Fruit fly (Drosophila melanogaster): ENCODE data around the gene CG9588.

The CG9588 gene

DNA sequence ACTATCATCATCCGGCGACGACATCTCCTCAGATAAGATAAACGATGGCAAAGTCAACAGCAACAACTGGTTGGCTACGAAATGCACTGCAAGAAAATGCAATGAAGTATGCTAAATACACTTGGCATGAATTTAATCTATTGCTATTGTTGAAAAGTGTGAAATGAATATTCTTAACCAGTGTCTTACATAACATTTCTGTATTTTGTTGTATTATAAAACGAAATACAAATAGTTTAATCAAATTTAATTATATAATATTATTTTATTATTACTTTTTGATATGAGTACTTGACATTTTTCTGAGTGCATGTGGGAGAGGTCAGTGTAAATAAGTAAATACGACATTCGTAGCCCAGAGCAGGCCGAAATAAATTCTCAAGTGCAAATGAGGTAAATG is 37.1 kb upstream of the CG9588 start:
- TF ChIP-seq EcR (GFP tag; optimal IDR thresholded peaks at IDR 0.05): no peak
- no peak for TF ChIP-seq CG8478 (optimal IDR thresholded peaks at IDR 0.05)
- TF ChIP-seq Dll (optimal IDR thresholded peaks at IDR 0.05): no peak
- no peak for TF ChIP-seq psq (optimal IDR thresholded peaks at IDR 0.05)
- no peak for TF ChIP-seq usp (GFP tag; optimal IDR thresholded peaks at IDR 0.05)

DNA sequence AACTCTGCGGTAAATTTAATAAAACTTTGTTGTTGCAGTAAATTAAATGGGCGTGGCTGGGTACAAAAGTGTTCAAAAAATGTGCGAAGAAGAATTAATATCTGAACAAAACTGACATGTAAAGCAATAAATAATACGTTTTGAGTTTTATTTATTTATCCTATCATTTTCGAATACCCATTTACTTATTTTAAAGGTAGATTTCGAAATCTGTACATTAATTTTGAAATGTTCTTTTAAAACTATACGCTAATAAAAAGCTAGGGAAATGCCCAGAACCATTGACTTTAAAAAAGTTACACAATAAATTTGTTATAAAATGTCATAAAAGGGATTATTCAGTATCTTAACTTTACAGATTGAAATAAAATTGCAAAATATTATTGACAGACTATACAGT is 35.3 kb upstream of the CG9588 start, which contains the start of the genes primo-1 and primo-2:
Gene primo-1, minus strand, starts transcription at position 101 of the 400 bp plus-strand sequence.
Gene primo-2, minus strand, starts transcription at position 101 of the 400 bp plus-strand sequence.
- TF ChIP-seq psq (optimal IDR thresholded peaks at IDR 0.05): no peak

DNA sequence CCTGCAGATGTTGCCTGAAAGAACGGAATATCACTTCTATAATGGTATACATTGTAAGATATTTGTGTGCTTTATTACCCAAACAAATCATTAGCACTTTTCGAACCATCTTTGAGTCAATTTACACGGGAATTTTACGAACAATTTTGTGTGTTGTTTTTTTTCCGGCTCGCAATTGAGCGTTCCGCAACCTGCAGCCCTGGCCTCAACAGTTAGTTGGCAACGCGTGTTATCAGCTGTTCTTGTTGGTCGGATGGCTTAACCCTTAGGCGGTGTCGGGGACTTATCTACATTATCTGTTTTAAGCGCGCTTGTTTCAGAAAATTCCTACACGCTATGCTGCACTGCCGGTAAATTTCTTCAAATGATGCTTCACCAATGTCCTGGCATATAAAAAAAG is 34.2 kb upstream of the CG9588 start:
- no peak for TF ChIP-seq CG8478 (optimal IDR thresholded peaks at IDR 0.05)
- no peak for TF ChIP-seq Dll (optimal IDR thresholded peaks at IDR 0.05)
- TF ChIP-seq usp (GFP tag; optimal IDR thresholded peaks at IDR 0.05): no peak
- TF ChIP-seq pan (optimal IDR thresholded peaks at IDR 0.05): no peak
- no peak for TF ChIP-seq EcR (GFP tag; optimal IDR thresholded peaks at IDR 0.05)
- TF ChIP-seq psq (optimal IDR thresholded peaks at IDR 0.05): no peak

DNA sequence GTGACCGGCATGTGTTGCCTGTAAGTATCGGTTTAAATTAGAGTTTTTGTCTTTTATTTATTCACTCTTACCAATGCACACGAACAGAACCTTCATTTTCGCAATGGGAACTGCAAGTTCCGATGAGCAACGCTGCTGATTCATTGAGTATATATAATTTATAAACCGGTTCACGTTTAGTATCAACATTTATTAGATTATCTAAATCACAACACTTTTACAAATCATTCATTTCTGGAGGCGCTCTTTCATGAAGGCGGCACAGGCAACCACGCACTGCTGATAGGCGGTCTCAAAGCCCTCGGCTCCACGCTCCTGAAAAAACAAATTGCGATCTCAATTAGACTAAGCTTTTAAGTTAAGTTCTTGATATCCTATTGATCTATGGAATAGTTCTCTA is 33.4 kb upstream of the CG9588 start, which contains the start of gene Argp:
Gene Argp, minus strand, starts transcription at position 101 of the 400 bp plus-strand sequence.
- TF ChIP-seq psq (optimal IDR thresholded peaks at IDR 0.05): no peak

DNA sequence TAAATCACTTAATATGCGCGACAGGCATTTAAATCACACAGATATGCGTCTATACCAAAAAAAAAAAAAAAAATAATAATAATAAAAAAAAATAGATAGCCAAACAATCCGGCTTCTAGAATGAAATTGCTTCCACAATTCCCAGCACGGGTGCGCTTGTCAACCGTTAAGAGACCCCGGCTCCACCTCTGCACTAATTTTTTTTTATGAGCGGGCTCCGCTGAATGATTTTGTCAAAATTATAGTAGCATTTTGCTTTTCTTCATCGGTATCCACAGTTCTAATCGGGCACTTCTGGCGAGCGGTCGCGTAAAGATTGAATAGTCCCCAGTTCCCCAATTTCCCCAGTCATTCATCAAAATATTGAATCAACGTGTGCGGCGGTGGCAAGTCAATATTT is 30.0 kb upstream of the CG9588 start, which contains the start of gene Adgf-C:
Gene Adgf-C, plus strand, starts transcription at position 301 of the 400 bp plus-strand sequence.
- TF ChIP-seq CG8478 (optimal IDR thresholded peaks at IDR 0.05): no peak
- no peak for TF ChIP-seq EcR (GFP tag; optimal IDR thresholded peaks at IDR 0.05)
- TF ChIP-seq psq (optimal IDR thresholded peaks at IDR 0.05): no peak
- TF ChIP-seq pan (optimal IDR thresholded peaks at IDR 0.05): no peak
- TF ChIP-seq usp (GFP tag; optimal IDR thresholded peaks at IDR 0.05): no peak
- no peak for TF ChIP-seq Dll (optimal IDR thresholded peaks at IDR 0.05)

DNA sequence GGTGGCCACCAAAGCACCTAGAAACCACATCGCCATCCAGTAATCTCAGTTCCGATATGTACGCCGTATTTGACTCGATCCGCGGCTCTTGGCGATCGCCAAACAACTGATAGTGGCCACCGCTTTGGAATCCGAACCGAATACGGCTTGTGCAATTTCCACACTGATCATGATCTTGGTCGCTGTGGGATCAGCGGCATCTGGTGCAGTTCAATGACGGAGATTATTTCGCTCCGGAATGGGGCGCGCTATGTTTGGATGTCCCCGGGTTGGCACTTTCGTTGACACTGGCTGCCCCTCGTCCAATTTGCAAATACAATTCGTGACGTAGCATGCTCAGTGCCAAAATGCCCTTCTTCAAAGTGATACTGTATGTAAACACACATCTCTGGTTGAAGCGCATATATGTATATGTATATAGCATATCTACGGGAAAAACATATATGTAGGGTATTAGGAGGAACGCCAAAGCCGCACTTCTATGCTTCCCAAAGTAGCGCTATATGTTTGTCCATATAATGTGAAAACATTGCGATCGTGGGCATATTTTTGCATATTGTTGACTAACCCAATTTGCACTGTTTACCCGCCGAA is 28.9 kb upstream of the CG9588 start, which contains the start of gene Adgf-D:
Gene Adgf-D, minus strand, starts transcription at position 111 of the 594 bp plus-strand sequence.
- TF ChIP-seq pan (optimal IDR thresholded peaks at IDR 0.05) (no peak), CG8478 (optimal IDR thresholded peaks at IDR 0.05) (no peak)

DNA sequence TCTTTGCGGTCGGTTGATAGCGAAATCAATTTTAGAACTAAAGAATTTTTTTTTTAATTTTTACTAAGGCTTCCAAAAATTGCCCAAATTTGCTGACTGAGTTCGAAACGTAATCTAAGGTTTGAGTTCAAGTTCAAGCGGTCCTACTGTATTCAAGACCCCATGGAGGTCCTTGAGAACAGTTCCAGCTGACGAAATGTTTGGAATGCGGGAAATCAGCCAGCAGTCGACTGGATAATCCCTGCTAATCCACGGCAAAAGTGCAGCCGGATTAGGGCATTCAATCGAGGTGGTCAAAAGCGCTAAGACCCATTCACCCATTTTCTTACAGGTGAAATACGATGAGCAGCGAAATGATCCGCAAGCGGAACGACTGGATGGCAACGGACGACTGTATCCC is 24.3 kb upstream of the CG9588 start, which contains the start of gene f-cup:
Gene f-cup, minus strand, starts transcription at position 101 of the 400 bp plus-strand sequence.
- TF ChIP-seq CG8478 (optimal IDR thresholded peaks at IDR 0.05) (no peak), Dll (optimal IDR thresholded peaks at IDR 0.05) (no peak), psq (optimal IDR thresholded peaks at IDR 0.05) (no peak)

DNA sequence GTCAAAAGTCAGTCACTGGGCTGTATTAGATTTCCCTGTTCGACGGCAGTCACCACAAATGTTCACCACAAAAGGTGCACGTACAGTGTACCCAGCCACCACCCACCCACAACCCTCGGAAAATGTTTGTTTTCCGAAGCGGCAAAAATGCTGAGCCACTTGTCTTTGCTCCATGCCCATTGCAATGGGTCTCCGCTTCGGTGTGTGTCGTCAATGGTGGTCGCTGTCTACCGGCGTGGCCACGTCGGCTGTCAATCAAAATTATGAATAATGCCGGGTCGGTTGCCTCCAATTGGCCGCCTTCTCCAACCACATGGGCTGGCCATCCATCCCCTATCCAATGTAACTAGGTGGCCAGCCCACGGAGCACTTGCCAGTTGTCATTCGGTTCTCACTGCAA is 23.7 kb upstream of the CG9588 start, which contains the start of gene ninaB:
Gene ninaB, plus strand, starts transcription at position 374 of the 400 bp plus-strand sequence.
- no peak for TF ChIP-seq psq (optimal IDR thresholded peaks at IDR 0.05)

DNA sequence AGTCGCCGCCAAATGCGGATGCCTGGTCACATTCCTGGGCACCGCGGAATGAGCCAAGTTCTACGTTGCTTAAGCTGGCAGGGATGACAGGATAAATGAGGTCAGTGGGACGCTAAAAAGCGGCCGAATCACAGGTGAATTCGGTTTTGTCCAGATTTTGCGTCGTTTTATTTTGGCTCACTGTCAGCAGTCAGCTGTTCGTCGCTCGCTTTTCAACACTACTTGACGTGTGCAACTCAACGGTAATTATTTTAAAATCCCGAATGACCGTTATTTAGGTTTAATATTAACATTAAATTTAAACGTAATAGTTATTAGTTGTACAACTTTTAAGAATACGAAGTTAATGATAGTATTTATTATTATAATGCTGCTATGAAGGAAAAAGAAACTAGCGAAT is 22.9 kb upstream of the CG9588 start:
- TF ChIP-seq EcR (GFP tag; optimal IDR thresholded peaks at IDR 0.05): no peak
- no peak for TF ChIP-seq CG8478 (optimal IDR thresholded peaks at IDR 0.05)
- TF ChIP-seq psq (optimal IDR thresholded peaks at IDR 0.05): no peak
- no peak for TF ChIP-seq usp (GFP tag; optimal IDR thresholded peaks at IDR 0.05)
- TF ChIP-seq Dll (optimal IDR thresholded peaks at IDR 0.05): no peak
- TF ChIP-seq pan (optimal IDR thresholded peaks at IDR 0.05): no peak

DNA sequence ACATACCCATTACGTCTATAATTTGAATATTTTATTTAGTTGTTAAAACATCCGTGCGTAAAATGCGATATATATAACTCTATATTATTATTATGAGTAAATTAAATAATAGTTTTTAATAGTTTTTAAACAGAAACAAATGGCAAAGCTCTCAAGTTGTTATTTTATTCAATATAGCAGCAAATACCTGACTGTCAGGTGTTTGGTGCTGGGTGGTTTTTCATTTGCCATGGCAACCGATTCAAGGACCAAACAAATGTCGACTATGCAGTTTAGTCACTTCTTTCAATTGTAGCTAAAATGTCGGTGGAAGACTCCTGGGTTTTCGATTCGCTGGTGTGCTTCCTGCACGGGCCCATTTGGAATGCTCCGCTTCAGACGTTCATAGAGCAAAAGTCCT is 17.3 kb upstream of the CG9588 start, which contains the start of gene CG14367:
Gene CG14367, plus strand, starts transcription at position 301 of the 400 bp plus-strand sequence.
- TF ChIP-seq Dll (optimal IDR thresholded peaks at IDR 0.05) (no peak), EcR (GFP tag; optimal IDR thresholded peaks at IDR 0.05) (no peak), psq (optimal IDR thresholded peaks at IDR 0.05) (no peak), usp (GFP tag; optimal IDR thresholded peaks at IDR 0.05) (no peak), pan (optimal IDR thresholded peaks at IDR 0.05) (no peak), CG8478 (optimal IDR thresholded peaks at IDR 0.05) (no peak)

DNA sequence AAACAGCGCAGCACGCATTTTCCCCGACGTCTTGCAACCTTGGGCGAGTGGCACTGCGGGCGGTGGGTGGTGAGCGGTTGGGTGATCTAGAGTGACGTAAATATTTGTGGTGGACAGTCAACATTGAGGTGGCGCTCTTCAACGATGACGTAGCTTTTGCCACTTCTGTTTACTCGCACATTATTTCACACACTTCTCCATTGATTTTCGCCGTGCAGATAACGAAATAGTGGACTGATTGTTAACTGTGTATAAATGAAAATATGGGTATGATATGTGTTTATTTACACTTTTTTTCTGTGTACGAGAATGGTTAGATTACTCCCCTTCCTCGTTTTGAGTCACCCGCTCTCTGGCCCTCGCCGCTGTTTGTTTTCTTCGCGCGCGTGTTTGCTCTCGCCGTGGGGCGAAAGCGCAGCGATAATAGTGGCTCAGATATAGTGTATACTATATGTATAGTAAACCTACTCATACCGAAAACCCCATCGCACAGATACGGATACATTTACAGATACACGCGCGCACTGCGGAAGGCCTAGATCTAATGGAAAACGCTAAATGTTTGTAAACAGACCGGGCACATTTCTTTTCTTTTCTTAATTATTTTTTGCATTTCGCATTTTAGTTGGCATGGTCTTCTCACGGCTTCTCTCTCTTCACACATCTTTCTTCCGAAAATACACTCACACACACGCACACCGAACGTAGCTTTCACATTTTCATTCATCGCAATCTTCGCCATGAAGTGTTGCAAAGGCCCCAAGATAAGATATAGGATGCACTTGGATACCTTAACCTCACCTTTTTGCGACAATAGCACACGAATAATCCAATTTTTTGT is 10.1 kb upstream of the CG9588 start, which contains the start of gene omd:
Gene omd, minus strand, starts transcription at position 840 of the 841 bp plus-strand sequence.
- TF ChIP-seq pan (optimal IDR thresholded peaks at IDR 0.05): no peak
- no peak for TF ChIP-seq psq (optimal IDR thresholded peaks at IDR 0.05)
- no peak for TF ChIP-seq Dll (optimal IDR thresholded peaks at IDR 0.05)
- no peak for TF ChIP-seq usp (GFP tag; optimal IDR thresholded peaks at IDR 0.05)
- TF ChIP-seq CG8478 (optimal IDR thresholded peaks at IDR 0.05): no peak
- no peak for TF ChIP-seq EcR (GFP tag; optimal IDR thresholded peaks at IDR 0.05)

DNA sequence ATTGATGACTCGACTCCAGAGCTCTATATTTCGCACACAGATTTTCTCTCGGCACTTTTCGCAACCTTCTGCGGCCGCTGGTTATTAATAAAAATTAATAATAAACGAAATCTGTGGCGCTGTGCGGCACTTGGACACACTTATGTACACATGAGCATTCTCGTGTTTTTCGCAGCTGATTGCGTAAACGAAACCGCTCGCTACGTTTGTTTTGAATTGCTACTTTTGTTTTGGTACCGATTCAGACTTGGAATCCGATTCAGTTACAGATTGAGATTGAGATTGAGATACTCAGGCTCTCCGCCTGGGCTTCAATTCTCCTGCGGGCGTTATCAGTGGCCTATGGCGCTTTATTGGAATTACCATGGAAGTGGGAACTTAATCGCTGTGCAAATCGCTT is 9.5 kb upstream of the CG9588 start:
- TF ChIP-seq psq (optimal IDR thresholded peaks at IDR 0.05) (no peak), CG8478 (optimal IDR thresholded peaks at IDR 0.05) (no peak), Dll (optimal IDR thresholded peaks at IDR 0.05) (no peak), pan (optimal IDR thresholded peaks at IDR 0.05) (no peak), usp (GFP tag; optimal IDR thresholded peaks at IDR 0.05) (no peak), EcR (GFP tag; optimal IDR thresholded peaks at IDR 0.05) (no peak)
